Fruit fly (Drosophila melanogaster): Measurements from ENCODE around the gene Srlp.

Gene Srlp

dm6 chr3R:12405134-12405533, 28.8 kb upstream of the Srlp start:
- peak; percentile 91 for TF ChIP-seq mirr (GFP tag; optimal IDR thresholded peaks at IDR 0.05)
- TF ChIP-seq CG34376 (GFP tag; optimal IDR thresholded peaks at IDR 0.05): peak; percentile 54
- TF ChIP-seq CG2712 (tag; optimal IDR thresholded peaks at IDR 0.05): no peak
- TF ChIP-seq sd (tag; optimal IDR thresholded peaks at IDR 0.05): no peak
- peak; percentile 49 for TF ChIP-seq sens (GFP tag)
- TF ChIP-seq exex (tag; optimal IDR thresholded peaks at IDR 0.05): peak; percentile 92
- peak; percentile 3 for TF ChIP-seq D19A (tag; optimal IDR thresholded peaks at IDR 0.05)
- TF ChIP-seq salm (tag; optimal IDR thresholded peaks at IDR 0.05): peak; percentile 2
- no peak for TF ChIP-seq CG2678 (tag; optimal IDR thresholded peaks at IDR 0.05)
- TF ChIP-seq Vsx1 (GFP tag; optimal IDR thresholded peaks at IDR 0.05): peak; percentile 48

- TF ChIP-seq bbx (GFP tag; IDR thresholded peaks at IDR 0.05; ENCODE audit: partially characterized antibody): 0 out of 2 replicates have a peak, but pooled peaks have one; percentile 8
- no peak for TF ChIP-seq CG3407 (GFP tag; optimal IDR thresholded peaks at IDR 0.05)
These were observed 28.0 kb upstream of the Srlp start, which contains the start of gene Cyp9f2 for dm6 chr3R:12405928-12406234. Gene Cyp9f2, minus strand, starts transcription at chr3R:12406028.

- TF ChIP-seq cwo (GFP tag; optimal IDR thresholded peaks at IDR 0.05) (no peak), Atf3 (GFP tag; optimal IDR thresholded peaks at IDR 0.05) (no peak), ewg (GFP tag; optimal IDR thresholded peaks at IDR 0.05) (no peak), gsb (GFP tag; IDR thresholded peaks at IDR 0.05) (no peak), Dll (GFP tag; IDR thresholded peaks at IDR 0.05; ENCODE audit: partially characterized antibody) (peak; percentile 25; the same call in 1 of the 4 replicates), Chrac-16 (GFP tag; optimal IDR thresholded peaks at IDR 0.05) (peak; percentile 35), CG8290 (GFP tag; optimal IDR thresholded peaks at IDR 0.05) (peak; percentile 61), CG8290 (tag; optimal IDR thresholded peaks at IDR 0.05) (peak in 1 of 2 experiments; percentile 29), repo (GFP tag; optimal IDR thresholded peaks at IDR 0.05) (no peak), CG12659 (GFP tag; optimal IDR thresholded peaks at IDR 0.05) (peak; percentile 20), Xbp1 (GFP tag; optimal IDR thresholded peaks at IDR 0.05) (peak; percentile 28), CG14860 (GFP tag; IDR thresholded peaks at IDR 0.05; ENCODE audit: partially characterized antibody) (no peak), sug (tag; optimal IDR thresholded peaks at IDR 0.05) (peak; percentile 36), CG8765 (GFP tag; IDR thresholded peaks at IDR 0.05) (0 out of 2 replicates have a peak, but pooled peaks have one; percentile 5), unc-4 (GFP tag; IDR thresholded peaks at IDR 0.05; ENCODE audit: partially characterized antibody) (peak; percentile 39; the same call in 1 of the 2 replicates), CG13287 (GFP tag; IDR thresholded peaks at IDR 0.05; ENCODE audit: partially characterized antibody) (peak; percentile 52; the same call in 1 of the 2 replicates), dmrt11E (tag; optimal IDR thresholded peaks at IDR 0.05) (peak; percentile 42), mam (GFP tag; optimal IDR thresholded peaks at IDR 0.05) (no peak), ind (GFP tag; optimal IDR thresholded peaks at IDR 0.05) (peak; percentile 27), CG12155 (GFP tag; optimal IDR thresholded peaks at IDR 0.05) (peak; percentile 38), crol (GFP tag; IDR thresholded peaks at IDR 0.05) (no peak), CG4617 (GFP tag; optimal IDR thresholded peaks at IDR 0.05; ENCODE audit: borderline replicate concordance) (no peak), zen (tag; optimal IDR thresholded peaks at IDR 0.05) (peak; percentile 57), Hr78 (GFP tag; optimal IDR thresholded peaks at IDR 0.05) (no peak), CG8924 (tag; optimal IDR thresholded peaks at IDR 0.05) (peak; percentile 63), CG17385 (GFP tag; optimal IDR thresholded peaks at IDR 0.05) (peak; percentile 23), CG12219 (GFP tag; optimal IDR thresholded peaks at IDR 0.05) (no peak), gro (GFP tag; optimal IDR thresholded peaks at IDR 0.05) (no peak), CG7987 (GFP tag; optimal IDR thresholded peaks at IDR 0.05) (no peak), CG9437 (GFP tag; optimal IDR thresholded peaks at IDR 0.05) (peak; percentile 85), CG8478 (optimal IDR thresholded peaks at IDR 0.05) (no peak), mirr (GFP tag; optimal IDR thresholded peaks at IDR 0.05) (peak; percentile 54), CG12744 (GFP tag; optimal IDR thresholded peaks at IDR 0.05) (no peak), HLH3B (GFP tag; IDR thresholded peaks at IDR 0.05) (no peak)
These were observed 27.4 kb upstream of the Srlp start, which contains the start of gene CG5167 for dm6 chr3R:12406235-12407196. Gene CG5167, plus strand, starts transcription at chr3R:12406532.
